Fruit fly (Drosophila melanogaster): Measurements from ENCODE around the gene CG42268.

The CG42268 gene

dm6 chr3L:9692892-9693551 lies 67.2 kb downstream of the CG42268 start (continued):
- TF ChIP-seq dsx (GFP tag; optimal IDR thresholded peaks at IDR 0.05; ENCODE audit: poor library complexity, severe bottlenecking): peak; percentile 81
- TF ChIP-seq Ets21C (GFP tag; optimal IDR thresholded peaks at IDR 0.05): peak; percentile 95
- peak; percentile 93 for TF ChIP-seq CG6276 (GFP tag; optimal IDR thresholded peaks at IDR 0.05)
- peak; percentile 81 for TF ChIP-seq CG11294 (GFP tag; IDR thresholded peaks at IDR 0.05)
- peak; percentile 97 for TF ChIP-seq lz (GFP tag; optimal IDR thresholded peaks at IDR 0.05)
- peak; percentile 86 for TF ChIP-seq CG8119 (GFP tag; IDR thresholded peaks at IDR 0.05)
- TF ChIP-seq fd59A (GFP tag; optimal IDR thresholded peaks at IDR 0.05): peak; percentile 95
- TF ChIP-seq fd85E (GFP tag; optimal IDR thresholded peaks at IDR 0.05): peak; percentile 64
- TF ChIP-seq ss (GFP tag; optimal IDR thresholded peaks at IDR 0.05): peak; percentile 88 to 94
- peak; percentile 91 for TF ChIP-seq Lpt (GFP tag; optimal IDR thresholded peaks at IDR 0.05)
- peak; percentile 97 for TF ChIP-seq topi (GFP tag; optimal IDR thresholded peaks at IDR 0.05)
- peak; percentile 93 for TF ChIP-seq CG3032 (tag; optimal IDR thresholded peaks at IDR 0.05)
- peak; percentile 84 for TF ChIP-seq vri (GFP tag; optimal IDR thresholded peaks at IDR 0.05)
- TF ChIP-seq fkh (GFP tag; optimal IDR thresholded peaks at IDR 0.05): peak; percentile 78
- peak; percentile 96 for TF ChIP-seq Met (GFP tag; optimal IDR thresholded peaks at IDR 0.05)
- peak; percentile 89 for TF ChIP-seq Ets96B (tag; optimal IDR thresholded peaks at IDR 0.05)
- peak; percentile 78 for TF ChIP-seq CG6854 (GFP tag; optimal IDR thresholded peaks at IDR 0.05)
- peak; percentile 96 for TF ChIP-seq CG31627 (GFP tag; optimal IDR thresholded peaks at IDR 0.05)
- TF ChIP-seq CG10669 (GFP tag; optimal IDR thresholded peaks at IDR 0.05): peak; percentile 90
- TF ChIP-seq Eip78C (GFP tag): peak; percentile 99
- peak; percentile 96 for TF ChIP-seq CG10631 (GFP tag; optimal IDR thresholded peaks at IDR 0.05)
- peak; percentile 96 for TF ChIP-seq Hr4 (GFP tag; optimal IDR thresholded peaks at IDR 0.05)
- peak; percentile 96 for TF ChIP-seq CG3919 (GFP tag; optimal IDR thresholded peaks at IDR 0.05)
- TF ChIP-seq CG9139 (GFP tag; optimal IDR thresholded peaks at IDR 0.05): peak; percentile 83
- peak; percentile 80 for TF ChIP-seq CG16779 (tag; optimal IDR thresholded peaks at IDR 0.05)
- TF ChIP-seq Sox14 (GFP tag; optimal IDR thresholded peaks at IDR 0.05): peak; percentile 97
- TF ChIP-seq Eip93F (GFP tag; optimal IDR thresholded peaks at IDR 0.05): peak; percentile 77
- peak; percentile 96 for TF ChIP-seq CG6792 (GFP tag; optimal IDR thresholded peaks at IDR 0.05)
- peak; percentile 96 for TF ChIP-seq CG4318 (GFP tag; optimal IDR thresholded peaks at IDR 0.05)
- TF ChIP-seq Hr39 (GFP tag; optimal IDR thresholded peaks at IDR 0.05): peak; percentile 97
- peak; percentile 83 for TF ChIP-seq CG15336 (GFP tag; IDR thresholded peaks at IDR 0.05)
- TF ChIP-seq esn (GFP tag; optimal IDR thresholded peaks at IDR 0.05): peak; percentile 98
- TF ChIP-seq CG11762 (GFP tag; optimal IDR thresholded peaks at IDR 0.05; ENCODE audit: insufficient read depth): peak; percentile 92
- TF ChIP-seq svp (GFP tag): peak; percentile 99
- peak; percentile 77 for TF ChIP-seq CG6163 (GFP tag; IDR thresholded peaks at IDR 0.05)
- TF ChIP-seq eg (GFP tag; IDR thresholded peaks at IDR 0.05): peak; percentile 83; the same call in 2 of the 3 replicates
- TF ChIP-seq CG11902 (GFP tag; optimal IDR thresholded peaks at IDR 0.05): peak; percentile 93
- TF ChIP-seq Sox102F (GFP tag; optimal IDR thresholded peaks at IDR 0.05): peak; percentile 95
- peak; percentile 92 for TF ChIP-seq dac (GFP tag; optimal IDR thresholded peaks at IDR 0.05)
- peak; percentile 95 for TF ChIP-seq spab (GFP tag; optimal IDR thresholded peaks at IDR 0.05)
- TF ChIP-seq OdsH (GFP tag; optimal IDR thresholded peaks at IDR 0.05): peak; percentile 96
- TF ChIP-seq CG34406 (GFP tag; optimal IDR thresholded peaks at IDR 0.05): peak; percentile 94
- peak; percentile 86 for TF ChIP-seq CG7368 (GFP tag; optimal IDR thresholded peaks at IDR 0.05)
